Fruit fly (Drosophila melanogaster) whole organism, embryonic: Measurements from ENCODE around the gene MCU.
A peak's percentile ranks its signal among the peaks of the same experiment; 100 is the strongest.

Experiments used
- ATbp ChIP-seq: fragments of 200-800 bp; sonication (Bioruptor generic); optimal IDR thresholded peaks from 2 replicates; lab custom pipeline; 2017; ENCODE audit warnings: missing biosample characterization, mild to moderate bottlenecking, missing genetic modification characterization, missing genetic modification reagents
- Ada2b ChIP-seq: fragments of 200-800 bp; sonication (Bioruptor generic); IDR thresholded peaks from 2 replicates; pipeline ENCODE4 v1.3.6; 2022; ENCODE audit warnings: missing biosample characterization, missing genetic modification characterization
- Atf6 ChIP-seq: fragments of 200-800 bp; sonication (Bioruptor generic); IDR thresholded peaks from 2 replicates; pipeline ENCODE4 v1.3.6; 2022; ENCODE audit warnings: missing biosample characterization, missing genetic modification characterization
- CG12219 ChIP-seq: fragments of 200-800 bp; sonication (Bioruptor generic); optimal IDR thresholded peaks from 3 replicates; lab custom pipeline; 2018; ENCODE audit warnings: missing biosample characterization, mild to moderate bottlenecking, missing genetic modification characterization
- CG12236 ChIP-seq: fragments of 200-800 bp; sonication (Bioruptor generic); optimal IDR thresholded peaks from 2 replicates; lab custom pipeline; 2016; ENCODE audit warnings: missing biosample characterization, missing genetic modification characterization
- CG12299 ChIP-seq: fragments of 200-800 bp; sonication (Bioruptor generic); optimal IDR thresholded peaks from 2 replicates; lab custom pipeline; 2018; ENCODE audit warnings: missing biosample characterization, mild to moderate bottlenecking, missing genetic modification characterization
- CG13424 ChIP-seq: fragments of 200-800 bp; sonication (Bioruptor generic); optimal IDR thresholded peaks from 2 replicates; lab custom pipeline; 2019; ENCODE audit warnings: missing biosample characterization, mild to moderate bottlenecking, missing genetic modification characterization, moderate library complexity
- CG1602 ChIP-seq: fragments of 200-800 bp; sonication (Bioruptor generic); optimal IDR thresholded peaks from 3 replicates; lab custom pipeline; 2016; ENCODE audit warnings: missing biosample characterization, missing genetic modification characterization
- CG17359 ChIP-seq: fragments of 200-800 bp; sonication (Bioruptor generic); optimal IDR thresholded peaks from 3 replicates; lab custom pipeline; 2018; ENCODE audit warnings: missing biosample characterization, mild to moderate bottlenecking, missing genetic modification characterization, moderate library complexity
- CG18262 ChIP-seq: fragments of 200-800 bp; optimal IDR thresholded peaks from 3 replicates; lab custom pipeline; 2019; ENCODE audit warnings: missing biosample characterization, mild to moderate bottlenecking, missing genetic modification characterization, moderate library complexity
- CG30431 ChIP-seq: fragments of 200-800 bp; sonication (Bioruptor generic); optimal IDR thresholded peaks from 2 replicates; lab custom pipeline; 2017; ENCODE audit warnings: missing biosample characterization, missing genetic modification characterization
- CG34376 ChIP-seq: fragments of 200-800 bp; sonication (Bioruptor generic); optimal IDR thresholded peaks from 2 replicates; lab custom pipeline; 2018; ENCODE audit warnings: missing biosample characterization, mild to moderate bottlenecking, missing genetic modification characterization
- CG3838 ChIP-seq: fragments of 200-800 bp; sonication (Bioruptor generic); optimal IDR thresholded peaks from 3 replicates; lab custom pipeline; 2016; ENCODE audit warnings: missing biosample characterization, missing genetic modification characterization
- CG43689 ChIP-seq: fragments of 200-800 bp; sonication (Bioruptor generic); IDR thresholded peaks from 2 replicates; pipeline ENCODE4 v1.3.6; 2022; ENCODE audit warnings: missing biosample characterization, missing genetic modification characterization
- CG5180 ChIP-seq: fragments of 200-800 bp; sonication (Bioruptor generic); optimal IDR thresholded peaks from 3 replicates; lab custom pipeline; 2017; ENCODE audit warnings: missing biosample characterization, missing genetic modification characterization, mild to moderate bottlenecking, moderate library complexity, missing genetic modification reagents
- CG6683 ChIP-seq: fragments of 200-800 bp; sonication (Bioruptor generic); optimal IDR thresholded peaks from 2 replicates; lab custom pipeline; 2017; ENCODE audit warnings: missing biosample characterization, mild to moderate bottlenecking, missing genetic modification characterization, missing genetic modification reagents
- CG7786 ChIP-seq: fragments of 200-800 bp; sonication (Bioruptor generic); optimal IDR thresholded peaks from 2 replicates; lab custom pipeline; 2016; ENCODE audit warnings: missing biosample characterization, missing genetic modification characterization
- Dfd ChIP-seq, 2 experiments: fragments of >200 bp; optimal IDR thresholded peaks; 2 replicates each; lab custom pipeline; 2017; ENCODE audit warnings: missing biosample characterization in 2 of 2, missing genetic modification characterization in 2 of 2
- Doc3 ChIP-seq: fragments of 200-800 bp; sonication (Bioruptor generic); IDR thresholded peaks from 3 replicates; pipeline ENCODE4 v1.3.6; 2022; ENCODE audit warnings: missing biosample characterization, missing genetic modification characterization; ENCODE audit not compliant: partially characterized antibody
- Dref ChIP-seq: fragments of 200-800 bp; sonication (Bioruptor generic); IDR thresholded peaks from 2 replicates; pipeline ENCODE4 v1.3.6; 2022; ENCODE audit warnings: missing biosample characterization, missing genetic modification characterization
- Eip74EF ChIP-seq, 2 experiments: fragments of 200-800 bp in 1 of 2; fragments of >200 bp in 1 of 2; sonication (Bioruptor generic) in 1 of 2; optimal IDR thresholded peaks; 2 replicates each; lab custom pipeline; 2017 to 2019; ENCODE audit warnings: missing biosample characterization in 2 of 2, missing genetic modification characterization in 2 of 2, mild to moderate bottlenecking in 1 of 2, moderate library complexity in 1 of 2
- Hand ChIP-seq: fragments of 200-800 bp; sonication (Bioruptor generic); optimal IDR thresholded peaks from 2 replicates; lab custom pipeline; 2017; ENCODE audit warnings: mild to moderate bottlenecking, missing biosample characterization, missing genetic modification reagents, missing genetic modification characterization
- HmgD ChIP-seq: fragments of 200-800 bp; sonication (Bioruptor generic); optimal IDR thresholded peaks from 3 replicates; lab custom pipeline; 2016; ENCODE audit warnings: missing biosample characterization, missing genetic modification characterization
- Hsf ChIP-seq: fragments of 200-800 bp; sonication (Bioruptor generic); optimal IDR thresholded peaks from 3 replicates; lab custom pipeline; 2016; ENCODE audit warnings: missing biosample characterization, missing genetic modification characterization
- Mrtf ChIP-seq: fragments of 200-800 bp; sonication (Bioruptor generic); IDR thresholded peaks from 3 replicates; pipeline ENCODE4 v1.3.6; 2022; ENCODE audit warnings: missing biosample characterization, missing genetic modification characterization
- NC2α ChIP-seq: fragments of 200-800 bp; sonication (Bioruptor generic); optimal IDR thresholded peaks from 2 replicates; lab custom pipeline; 2016; ENCODE audit warnings: missing biosample characterization, missing genetic modification characterization
- Oaz ChIP-seq: fragments of 200-800 bp; sonication (Bioruptor generic); IDR thresholded peaks from 2 replicates; pipeline ENCODE4 v1.3.6; 2022; ENCODE audit warnings: missing biosample characterization, missing genetic modification characterization
- PHDP ChIP-seq: fragments of 200-800 bp; sonication (Bioruptor generic); optimal IDR thresholded peaks from 3 replicates; lab custom pipeline; 2018; ENCODE audit warnings: missing biosample characterization, mild to moderate bottlenecking, missing genetic modification characterization, moderate library complexity
- Pdp1 ChIP-seq, 2 experiments: fragments of 200-800 bp; sonication (Bioruptor generic); optimal IDR thresholded peaks; 3 replicates each; lab custom pipeline; 2016; ENCODE audit warnings: missing biosample characterization in 2 of 2, missing genetic modification characterization in 2 of 2, mild to moderate bottlenecking in 1 of 2, moderate library complexity in 1 of 2
- Spps ChIP-seq: fragments of 200-800 bp; sonication (Bioruptor generic); optimal IDR thresholded peaks from 2 replicates; lab custom pipeline; 2018; ENCODE audit warnings: missing biosample characterization, mild to moderate bottlenecking, missing genetic modification characterization
- YL-1 ChIP-seq: fragments of 200-800 bp; sonication (Bioruptor generic); optimal IDR thresholded peaks from 3 replicates; lab custom pipeline; 2017; ENCODE audit warnings: missing biosample characterization, mild to moderate bottlenecking, missing genetic modification characterization
- bigmax ChIP-seq: fragments of 200-800 bp; sonication (Bioruptor generic); optimal IDR thresholded peaks from 2 replicates; lab custom pipeline; 2018; ENCODE audit warnings: missing biosample characterization, mild to moderate bottlenecking, missing genetic modification characterization
- br ChIP-seq: fragments of >200 bp; optimal IDR thresholded peaks from 2 replicates; lab custom pipeline; 2017
- chif ChIP-seq, 2 experiments: fragments of 200-800 bp; sonication (Bioruptor generic); optimal IDR thresholded peaks; 3 replicates each; lab custom pipeline; 2016; ENCODE audit warnings: missing biosample characterization in 2 of 2, missing genetic modification characterization in 2 of 2
- chn ChIP-seq: fragments of 200-800 bp; sonication (Bioruptor generic); optimal IDR thresholded peaks from 2 replicates; lab custom pipeline; 2016; ENCODE audit warnings: missing biosample characterization, missing genetic modification characterization
- ci ChIP-seq: fragments of 200-800 bp; sonication (Bioruptor generic); IDR thresholded peaks from 3 replicates; pipeline ENCODE4 v1.3.6; 2022; ENCODE audit warnings: missing biosample characterization, missing genetic modification characterization
- croc ChIP-seq: fragments of 200-800 bp; sonication (Bioruptor generic); conservative IDR thresholded peaks from 3 replicates; pipeline ENCODE4 v1.3.6; 2022; ENCODE audit warnings: missing biosample characterization, missing genetic modification characterization
- fru ChIP-seq: fragments of >200 bp; optimal IDR thresholded peaks from 2 replicates; lab custom pipeline; 2017
- fu2 ChIP-seq: fragments of 200-800 bp; sonication (Bioruptor generic); optimal IDR thresholded peaks from 2 replicates; lab custom pipeline; 2016; ENCODE audit warnings: missing biosample characterization, missing genetic modification characterization
- gce ChIP-seq: fragments of 200-800 bp; sonication (Bioruptor generic); IDR thresholded peaks from 3 replicates; pipeline ENCODE4 v1.3.6; 2022; ENCODE audit warnings: missing biosample characterization, missing genetic modification characterization
- gro ChIP-seq: fragments of 200-800 bp; sonication (Bioruptor generic); optimal IDR thresholded peaks from 2 replicates; lab custom pipeline; 2016; ENCODE audit warnings: missing biosample characterization, missing genetic modification characterization
- hth ChIP-seq: fragments of >200 bp; optimal IDR thresholded peaks from 2 replicates; lab custom pipeline; 2017; ENCODE audit warnings: inconsistent platforms
- insv ChIP-seq, 2 experiments: fragments of 200-800 bp; sonication (Bioruptor generic); optimal IDR thresholded peaks; 3 replicates each; lab custom pipeline; 2016 to 2018; ENCODE audit warnings: missing biosample characterization in 2 of 2, missing genetic modification characterization in 2 of 2
- lmd ChIP-seq: fragments of 200-800 bp; sonication (Bioruptor generic); IDR thresholded peaks from 2 replicates; pipeline ENCODE4 v1.3.6; 2022; ENCODE audit warnings: missing biosample characterization, missing genetic modification characterization
- pho ChIP-seq: fragments of 200-800 bp; sonication (Bioruptor generic); optimal IDR thresholded peaks from 2 replicates; lab custom pipeline; 2016; ENCODE audit warnings: missing biosample characterization, missing genetic modification characterization
- phol ChIP-seq: fragments of 200-800 bp; sonication (Bioruptor generic); optimal IDR thresholded peaks from 3 replicates; lab custom pipeline; 2018; ENCODE audit warnings: missing biosample characterization, mild to moderate bottlenecking, missing genetic modification characterization, moderate library complexity
- ro ChIP-seq: fragments of 200-800 bp; sonication (Bioruptor generic); IDR thresholded peaks from 2 replicates; pipeline ENCODE4 v1.3.6; 2022; ENCODE audit warnings: missing biosample characterization, missing genetic modification characterization
- run ChIP-seq: fragments of 200-800 bp; sonication (Bioruptor generic); optimal IDR thresholded peaks from 3 replicates; lab custom pipeline; 2018; ENCODE audit warnings: missing biosample characterization, mild to moderate bottlenecking, missing genetic modification characterization
- shn ChIP-seq: fragments of 200-800 bp; sonication (Bioruptor generic); optimal IDR thresholded peaks from 3 replicates; lab custom pipeline; 2016; ENCODE audit warnings: missing biosample characterization, missing genetic modification characterization
- slp2 ChIP-seq: fragments of 200-800 bp; sonication (Bioruptor generic); optimal IDR thresholded peaks from 2 replicates; lab custom pipeline; 2016; ENCODE audit warnings: missing biosample characterization, missing genetic modification characterization
- stwl ChIP-seq: fragments of 200-800 bp; sonication (Bioruptor generic); optimal IDR thresholded peaks from 3 replicates; lab custom pipeline; 2018; ENCODE audit warnings: missing biosample characterization, mild to moderate bottlenecking, missing genetic modification characterization, moderate library complexity
- toy ChIP-seq: fragments of 200-800 bp; sonication (Bioruptor generic); IDR thresholded peaks from 2 replicates; pipeline ENCODE4 v1.3.6; 2022; ENCODE audit warnings: missing biosample characterization, missing genetic modification characterization

The MCU gene

DNA sequence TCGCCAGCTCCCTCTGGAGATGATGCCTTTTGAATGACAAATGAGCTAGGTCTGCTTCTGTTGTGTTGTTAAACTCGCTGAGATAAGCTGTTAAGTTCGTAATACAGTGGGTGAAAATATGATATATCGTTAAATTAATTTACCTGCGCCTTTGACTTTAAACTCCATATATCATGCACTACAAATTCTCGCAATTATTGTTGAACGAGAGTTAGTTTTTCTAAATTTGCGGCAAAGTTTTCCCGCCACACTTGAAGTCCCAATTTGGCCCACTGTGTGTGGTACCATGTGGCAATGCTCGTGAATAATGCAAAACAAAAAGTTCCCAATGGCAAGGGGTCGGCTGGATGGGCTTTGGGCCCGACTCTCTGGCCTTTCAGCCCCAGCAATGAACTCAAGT, 26.2 kb downstream of the MCU start (continued):
- TF ChIP-seq CG3838 (no peak), CG12299 (tag; lab: Kevin White, UChicago) (no peak), Atf6 (GFP tag; lab: Robert Waterston, UW) (no peak; the same call in 1 of the 2 replicates), Oaz (GFP tag; lab: Robert Waterston, UW) (peak; percentile 44; the same call in 1 of the 2 replicates), fru (lab: Kevin White, UChicago) (no peak), gro (GFP tag; lab: Kevin White, UChicago) (peak; percentile 13), croc (GFP tag; lab: Robert Waterston, UW) (peak; percentile 41; the same call in 1 of the 3 replicates), run (tag; lab: Kevin White, UChicago) (no peak), CG7786 (GFP tag; lab: Kevin White, UChicago) (no peak), slp2 (peak; percentile 16), insv (GFP tag; optimal IDR thresholded peaks at IDR 0.05; lab: Kevin White, UChicago) (no peak), lmd (GFP tag; lab: Robert Waterston, UW) (peak; percentile 83), ro (GFP tag; lab: Robert Waterston, UW) (peak; percentile 55; the same call in 1 of the 2 replicates), Eip74EF (GFP tag; optimal IDR thresholded peaks at IDR 0.05; lab: Kevin White, UChicago) (no peak), chif (GFP tag; optimal IDR thresholded peaks at IDR 0.05; lab: Kevin White, UChicago) (peak; percentile 40 to 57), CG30431 (GFP tag; lab: Kevin White, UChicago) (peak; percentile 10), hth (lab: Kevin White, UChicago) (no peak), Doc3 (GFP tag; lab: Robert Waterston, UW) (no peak), NC2α (no peak), shn (GFP tag; lab: Kevin White, UChicago) (no peak), CG12219 (GFP tag; lab: Kevin White, UChicago) (peak; percentile 68), CG18262 (tag; lab: Kevin White, UChicago) (no peak), CG5180 (GFP tag; lab: Kevin White, UChicago) (peak; percentile 39), CG17359 (tag; lab: Kevin White, UChicago) (peak; percentile 83), br (lab: Kevin White, UChicago) (no peak), CG34376 (GFP tag; lab: Kevin White, UChicago) (no peak), CG1602 (GFP tag; lab: Kevin White, UChicago) (no peak), Hand (peak; percentile 16), ATbp (GFP tag; lab: Kevin White, UChicago) (peak; percentile 13), Dref (GFP tag; lab: Robert Waterston, UW) (no peak), gce (peak; percentile 75; the same call in 2 of the 3 replicates), Mrtf (GFP tag; lab: Robert Waterston, UW) (0 out of 3 replicates have a peak, but pooled peaks have one; percentile 48), Hsf (GFP tag; lab: Kevin White, UChicago) (peak; percentile 54), chn (peak; percentile 18), CG43689 (GFP tag; lab: Robert Waterston, UW) (0 out of 2 replicates have a peak, but pooled peaks have one; percentile 28), fu2 (peak; percentile 32), Pdp1 (GFP tag; optimal IDR thresholded peaks at IDR 0.05; lab: Kevin White, UChicago) (no peak), bigmax (GFP tag; lab: Kevin White, UChicago) (no peak), pho (GFP tag; lab: Kevin White, UChicago) (no peak), Dfd (GFP tag; optimal IDR thresholded peaks at IDR 0.05; lab: Kevin White, UChicago) (no peak), ci (peak; percentile 89), YL-1 (no peak), HmgD (GFP tag; lab: Kevin White, UChicago) (no peak), PHDP (peak; percentile 65), CG13424 (peak; percentile 68), Spps (tag; lab: Kevin White, UChicago) (no peak), toy (GFP tag; lab: Robert Waterston, UW) (no peak), phol (tag; lab: Kevin White, UChicago) (peak; percentile 71), CG12236 (GFP tag; lab: Kevin White, UChicago) (peak; percentile 7), Ada2b (GFP tag; lab: Robert Waterston, UW) (peak; percentile 81), stwl (tag; lab: Kevin White, UChicago) (no peak), CG6683 (no peak)
